Worm (Caenorhabditis elegans) whole organism, L4/young adult: ENCODE results near the gene B0393.5.

Experiments
- dao-5 ChIP-seq: sonication (generic microtip); optimal IDR thresholded peaks from 2 replicates; lab custom pipeline; 2016; ENCODE audit warnings: missing genotype, missing genetic modification characterization, moderate library complexity, missing compliant biosample characterization
- him-1 ChIP-seq: sonication (generic microtip); optimal IDR thresholded peaks from 2 replicates; lab custom pipeline; 2016; ENCODE audit warnings: missing genotype, missing genetic modification reagents, missing genetic modification characterization, missing compliant biosample characterization

- TF ChIP-seq him-1 (tag; lab: Kevin White, UChicago) (no peak), dao-5 (tag; lab: Kevin White, UChicago) (no peak)
Measured at ce11 chrIII:4814730-4815129, 49.2 kb downstream of the B0393.5 start, which contains the start of gene arl-6.
